Worm (Caenorhabditis elegans): ENCODE data around the gene fbxb-112.

Gene fbxb-112

DNA sequence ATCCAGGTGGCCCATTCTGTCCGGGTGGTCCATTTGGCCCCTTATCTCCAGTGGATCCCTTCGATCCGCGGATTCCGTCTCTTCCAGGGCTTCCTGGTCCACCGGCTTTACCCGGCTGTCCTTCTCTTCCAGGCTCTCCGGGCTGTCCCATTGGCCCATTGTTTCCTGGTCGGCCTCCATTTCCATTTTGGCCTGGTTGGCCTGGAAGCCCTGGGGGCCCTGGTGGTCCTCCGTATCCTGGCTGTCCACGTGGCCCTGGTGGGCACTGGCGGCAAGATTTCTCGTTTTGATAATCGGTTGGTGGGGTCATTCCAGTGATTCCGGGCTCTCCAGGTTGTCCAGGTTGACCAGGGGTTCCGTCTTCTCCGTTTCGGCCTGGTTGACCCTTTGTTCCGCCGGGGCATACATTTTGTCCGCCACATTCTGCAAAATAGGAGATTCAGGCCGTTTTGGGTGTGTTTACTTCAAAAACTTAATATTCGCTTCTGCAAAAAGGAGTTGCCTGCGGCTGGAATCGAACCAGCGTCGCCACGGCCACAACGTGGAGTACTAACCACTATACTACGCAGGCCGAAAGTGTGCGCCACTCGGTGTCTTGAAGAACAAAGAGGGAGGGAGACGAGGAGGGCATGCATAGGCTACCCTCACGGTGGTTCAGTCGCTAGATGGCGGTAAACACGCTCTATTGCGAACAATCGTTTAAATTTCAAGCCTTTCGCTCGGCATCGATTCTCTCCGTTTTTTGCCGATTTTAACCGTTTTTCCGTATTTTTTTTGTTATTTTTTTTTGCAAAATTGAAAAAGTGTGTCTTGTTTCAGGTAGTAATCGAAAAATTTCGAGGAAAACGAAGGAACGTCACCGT, 30.3 kb downstream of the fbxb-112 start, which contains the start of gene W09G10.9 (continued):
- peak; percentile 83 for TF ChIP-seq ceh-6 (GFP tag; optimal IDR thresholded peaks at IDR 0.05)
- no peak for TF ChIP-seq pha-4 (tag; optimal IDR thresholded peaks at IDR 0.05)
- TF ChIP-seq hlh-13 (GFP tag; optimal IDR thresholded peaks at IDR 0.05): peak; percentile 54
- peak; percentile 26 for TF ChIP-seq K09A11.1 (tag; optimal IDR thresholded peaks at IDR 0.05; ENCODE audit: insufficient read depth)
- peak; percentile 90 for TF ChIP-seq unc-3 (GFP tag; conservative IDR thresholded peaks at IDR 0.05)
- peak; percentile 71 for TF ChIP-seq unc-3 (tag; optimal IDR thresholded peaks at IDR 0.05)
- peak; percentile 76 for TF ChIP-seq madf-2 (tag; optimal IDR thresholded peaks at IDR 0.05)
- no peak for TF ChIP-seq syd-9 (tag; optimal IDR thresholded peaks at IDR 0.05)
- peak; percentile 40 for TF ChIP-seq npax-4 (tag; optimal IDR thresholded peaks at IDR 0.05)
- TF ChIP-seq T23F11.4 (GFP tag; optimal IDR thresholded peaks at IDR 0.05): peak; percentile 56
- peak; percentile 68 for TF ChIP-seq ttx-3 (tag; optimal IDR thresholded peaks at IDR 0.05)
- no peak for TF ChIP-seq pros-1 (tag; optimal IDR thresholded peaks at IDR 0.05)
- TF ChIP-seq ceh-48 (tag; optimal IDR thresholded peaks at IDR 0.05): peak; percentile 62
- peak; percentile 13 for TF ChIP-seq ceh-14 (tag; optimal IDR thresholded peaks at IDR 0.05)
- TF ChIP-seq C08G9.2 (tag; optimal IDR thresholded peaks at IDR 0.05): peak; percentile 4
- no peak for TF ChIP-seq nhr-11 (tag; optimal IDR thresholded peaks at IDR 0.05)
- TF ChIP-seq pat-9 (tag; optimal IDR thresholded peaks at IDR 0.05): peak; percentile 73
- TF ChIP-seq ceh-2 (tag; optimal IDR thresholded peaks at IDR 0.05): peak; percentile 50
- peak; percentile 39 for TF ChIP-seq ceh-31 (tag; optimal IDR thresholded peaks at IDR 0.05)
- peak; percentile 5 for TF ChIP-seq hlh-30 (tag; optimal IDR thresholded peaks at IDR 0.05; ENCODE audit: insufficient read depth)
- TF ChIP-seq fax-1 (tag; optimal IDR thresholded peaks at IDR 0.05): peak; percentile 65
- no peak for TF ChIP-seq ceh-30 (tag; optimal IDR thresholded peaks at IDR 0.05)
- TF ChIP-seq rnt-1 (tag; optimal IDR thresholded peaks at IDR 0.05): peak; percentile 63
- TF ChIP-seq F13H6.1 (tag; optimal IDR thresholded peaks at IDR 0.05): no peak
- TF ChIP-seq che-1 (tag; optimal IDR thresholded peaks at IDR 0.05): peak; percentile 74
- peak; percentile 77 for TF ChIP-seq pha-2 (tag; optimal IDR thresholded peaks at IDR 0.05)
- TF ChIP-seq elt-2 (tag; optimal IDR thresholded peaks at IDR 0.05): peak; percentile 84
- TF ChIP-seq ceh-22 (tag; optimal IDR thresholded peaks at IDR 0.05): peak; percentile 59
- peak; percentile 49 for TF ChIP-seq eyg-1 (tag; optimal IDR thresholded peaks at IDR 0.05)
- peak; percentile 73 for TF ChIP-seq ceh-18 (tag; optimal IDR thresholded peaks at IDR 0.05)

ce11 chrII:3523547-3523946, 32.6 kb downstream of the fbxb-112 start:
- peak; percentile 41; the same call in 1 of the 2 replicates for TF ChIP-seq sox-2 (GFP tag; IDR thresholded peaks at IDR 0.05)
- TF ChIP-seq tbx-2 (tag; optimal IDR thresholded peaks at IDR 0.05): peak; percentile 18
- TF ChIP-seq ceh-31 (tag; optimal IDR thresholded peaks at IDR 0.05): peak; percentile 13
- peak; percentile 41 for TF ChIP-seq ceh-18 (tag; optimal IDR thresholded peaks at IDR 0.05)
- TF ChIP-seq nfya-1 (tag; optimal IDR thresholded peaks at IDR 0.05): peak; percentile 50
- peak; percentile 27 for TF ChIP-seq unc-42 (tag; optimal IDR thresholded peaks at IDR 0.05)
- TF ChIP-seq ceh-34 (tag; optimal IDR thresholded peaks at IDR 0.05): peak; percentile 81

ce11 chrII:3524097-3524496, 33.2 kb downstream of the fbxb-112 start, which contains the start of gene col-72:
Gene col-72 (minus strand): TSS chrII:3524197.
- TF ChIP-seq C38D4.7 (GFP tag; optimal IDR thresholded peaks at IDR 0.05): no peak
- TF ChIP-seq T23F11.4 (GFP tag; optimal IDR thresholded peaks at IDR 0.05): no peak
- TF ChIP-seq ref-2 (tag; optimal IDR thresholded peaks at IDR 0.05): no peak
- no peak for TF ChIP-seq dmd-4 (tag; optimal IDR thresholded peaks at IDR 0.05; ENCODE audit: borderline replicate concordance)
- no peak for TF ChIP-seq ceh-6 (GFP tag; optimal IDR thresholded peaks at IDR 0.05)
- TF ChIP-seq fkh-10 (GFP tag; optimal IDR thresholded peaks at IDR 0.05): no peak
- TF ChIP-seq ttx-3 (tag; optimal IDR thresholded peaks at IDR 0.05): no peak
- no peak for TF ChIP-seq nfya-1 (tag; optimal IDR thresholded peaks at IDR 0.05)
- no peak for TF ChIP-seq ceh-24 (tag; optimal IDR thresholded peaks at IDR 0.05)
- TF ChIP-seq ceh-48 (tag; optimal IDR thresholded peaks at IDR 0.05): no peak
- TF ChIP-seq hlh-15 (tag; optimal IDR thresholded peaks at IDR 0.05): no peak
- TF ChIP-seq pat-9 (tag; optimal IDR thresholded peaks at IDR 0.05): no peak
- TF ChIP-seq sox-2 (GFP tag; IDR thresholded peaks at IDR 0.05): no peak
- no peak for TF ChIP-seq pha-2 (tag; optimal IDR thresholded peaks at IDR 0.05)
- no peak for TF ChIP-seq sdc-2 (tag; optimal IDR thresholded peaks at IDR 0.05)
- no peak for TF ChIP-seq ceh-19 (GFP tag; optimal IDR thresholded peaks at IDR 0.05)
- no peak for TF ChIP-seq npax-4 (tag; optimal IDR thresholded peaks at IDR 0.05)
- no peak for TF ChIP-seq fkh-6 (tag; optimal IDR thresholded peaks at IDR 0.05)
- no peak for TF ChIP-seq lim-6 (tag; optimal IDR thresholded peaks at IDR 0.05)
- TF ChIP-seq hlh-8 (tag; optimal IDR thresholded peaks at IDR 0.05): no peak
